Worm (Caenorhabditis elegans) whole organism, L4/young adult: ENCODE results near the gene unc-4.

Experiments used
- W03F9.2 ChIP-seq: fragments of 150-350 bp; optimal IDR thresholded peaks from 2 replicates; lab custom pipeline; 2014; ENCODE audit warnings: missing biosample characterization, missing genetic modification characterization
- dao-5 ChIP-seq: sonication (generic microtip); optimal IDR thresholded peaks from 2 replicates; lab custom pipeline; 2016; ENCODE audit warnings: missing genotype, missing genetic modification characterization, moderate library complexity, missing compliant biosample characterization

DNA sequence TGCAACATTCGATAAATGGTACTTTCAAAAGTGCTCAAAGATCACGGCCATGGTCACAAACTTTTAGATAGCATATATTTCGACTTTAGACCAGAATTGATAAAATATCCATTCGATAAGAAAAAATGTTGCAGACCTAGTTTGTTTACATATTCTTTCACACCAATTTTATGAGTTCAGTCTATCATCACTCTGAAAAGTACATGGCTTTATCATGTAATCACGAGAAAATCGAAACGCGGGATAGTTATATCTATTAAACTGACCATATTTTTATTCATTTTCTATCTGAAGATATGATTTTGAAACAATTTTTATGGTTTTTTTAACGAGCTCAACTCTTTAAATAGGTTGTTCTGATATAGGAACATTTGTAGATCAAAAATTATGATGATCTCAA lies 31.3 kb upstream of the unc-4 start, which contains the start of gene pho-11:
- TF ChIP-seq dao-5 (tag; lab: Kevin White, UChicago) = no peak
- TF ChIP-seq W03F9.2 (tag; lab: Kevin White, UChicago) = no peak
